Fruit fly (Drosophila melanogaster): Measurements from ENCODE around the gene meru.

meru gene

dm6 chr3L:15832146-15832545 is 11.7 kb downstream of the meru start, which contains the start of gene CG12713 (continued):
- TF ChIP-seq CG33557 (GFP tag; optimal IDR thresholded peaks at IDR 0.05) (no peak), Mrtf (GFP tag; IDR thresholded peaks at IDR 0.05) (no peak), Adf1 (GFP tag; IDR thresholded peaks at IDR 0.05) (no peak), Antp (GFP tag; optimal IDR thresholded peaks at IDR 0.05) (no peak), dm (GFP tag; optimal IDR thresholded peaks at IDR 0.05) (peak; percentile 23), ac (GFP tag; optimal IDR thresholded peaks at IDR 0.05) (no peak), chif (GFP tag; optimal IDR thresholded peaks at IDR 0.05) (peak in 1 of 2 experiments; percentile 6), Hr78 (GFP tag; optimal IDR thresholded peaks at IDR 0.05) (no peak), grau (tag; optimal IDR thresholded peaks at IDR 0.05) (peak; percentile 31), CG1647 (GFP tag; optimal IDR thresholded peaks at IDR 0.05) (no peak), da (GFP tag; optimal IDR thresholded peaks at IDR 0.05) (no peak), CG7271 (tag; optimal IDR thresholded peaks at IDR 0.05) (no peak), ERR (GFP tag; optimal IDR thresholded peaks at IDR 0.05) (no peak), CG4820 (GFP tag; optimal IDR thresholded peaks at IDR 0.05) (no peak), CG17361 (GFP tag; IDR thresholded peaks at IDR 0.05) (peak; percentile 51; the same call in 2 of the 3 replicates), CG34422 (GFP tag; IDR thresholded peaks at IDR 0.05) (no peak), sisA (GFP tag; IDR thresholded peaks at IDR 0.05) (no peak), CG17186 (GFP tag; optimal IDR thresholded peaks at IDR 0.05) (peak; percentile 76), gsb-n (tag; optimal IDR thresholded peaks at IDR 0.05) (no peak), CG3995 (GFP tag; optimal IDR thresholded peaks at IDR 0.05) (no peak), unpg (GFP tag; optimal IDR thresholded peaks at IDR 0.05) (peak; percentile 0), luna (GFP tag; optimal IDR thresholded peaks at IDR 0.05) (no peak), nom (GFP tag; optimal IDR thresholded peaks at IDR 0.05) (no peak), Hand (GFP tag; optimal IDR thresholded peaks at IDR 0.05) (no peak), Fer1 (GFP tag; optimal IDR thresholded peaks at IDR 0.05) (no peak), Gug (GFP tag; IDR thresholded peaks at IDR 0.05) (no peak), CG15696 (tag; optimal IDR thresholded peaks at IDR 0.05) (no peak), Mes4 (GFP tag; optimal IDR thresholded peaks at IDR 0.05) (no peak), CG1792 (GFP tag; optimal IDR thresholded peaks at IDR 0.05) (no peak), CG10959 (GFP tag; IDR thresholded peaks at IDR 0.05) (no peak), Atf3 (GFP tag; optimal IDR thresholded peaks at IDR 0.05) (no peak), Hsf (GFP tag; optimal IDR thresholded peaks at IDR 0.05) (peak; percentile 9), nerfin-2 (GFP tag; IDR thresholded peaks at IDR 0.05; ENCODE audit: partially characterized antibody) (peak; percentile 73), Fer3 (tag; optimal IDR thresholded peaks at IDR 0.05) (no peak), bowl (GFP tag; IDR thresholded peaks at IDR 0.05) (no peak), jigr1 (GFP tag; IDR thresholded peaks at IDR 0.05) (no peak), Dek (tag; optimal IDR thresholded peaks at IDR 0.05) (no peak), zf30C (GFP tag; optimal IDR thresholded peaks at IDR 0.05) (no peak), Lpt (GFP tag; optimal IDR thresholded peaks at IDR 0.05) (no peak), tgo (GFP tag; IDR thresholded peaks at IDR 0.05) (no peak), CG9727 (GFP tag; optimal IDR thresholded peaks at IDR 0.05) (peak; percentile 5), stwl (tag; optimal IDR thresholded peaks at IDR 0.05) (peak; percentile 84), CG9215 (GFP tag; IDR thresholded peaks at IDR 0.05) (no peak), hb (GFP tag; IDR thresholded peaks at IDR 0.05; ENCODE audit: partially characterized antibody) (peak; percentile 84), CG4282 (GFP tag; optimal IDR thresholded peaks at IDR 0.05) (no peak), Myb (GFP tag; optimal IDR thresholded peaks at IDR 0.05) (peak; percentile 74), fd96Cb (tag; optimal IDR thresholded peaks at IDR 0.05) (no peak), CG7556 (GFP tag; optimal IDR thresholded peaks at IDR 0.05) (no peak), ewg (GFP tag; optimal IDR thresholded peaks at IDR 0.05) (no peak), org-1 (GFP tag; optimal IDR thresholded peaks at IDR 0.05) (no peak), mld (GFP tag; IDR thresholded peaks at IDR 0.05; ENCODE audit: partially characterized antibody) (peak; percentile 65; the same call in 2 of the 3 replicates), her (GFP tag; optimal IDR thresholded peaks at IDR 0.05) (peak; percentile 13)

All from whole organism, embryonic.